Worm (Caenorhabditis elegans) whole organism, young adult: ENCODE results near the gene ccch-2.

ENCODE experiments used
- D2030.7 ChIP-seq: fragments of 200-800 bp; sonication (Bioruptor generic); IDR thresholded peaks from 2 replicates; pipeline ENCODE4 v1.3.6; 2022; ENCODE audit warnings: missing genetic modification reagents, missing genetic modification characterization, missing compliant biosample characterization
- K12H6.12 ChIP-seq: fragments of 200-800 bp; sonication (Bioruptor generic); optimal IDR thresholded peaks from 2 replicates; lab custom pipeline; 2018; ENCODE audit warnings: mild to moderate bottlenecking, missing genetic modification characterization, missing compliant biosample characterization
- chd-7 ChIP-seq: sonication (generic microtip); optimal IDR thresholded peaks from 2 replicates; lab custom pipeline; 2016; ENCODE audit warnings: mild to moderate bottlenecking, missing genetic modification characterization, moderate library complexity, missing compliant biosample characterization
- egl-18 ChIP-seq: fragments of 200-800 bp; sonication (Bioruptor generic); IDR thresholded peaks from 2 replicates; pipeline ENCODE4 v1.3.6; 2022; ENCODE audit warnings: missing genetic modification reagents, missing genetic modification characterization, missing compliant biosample characterization
- mes-4 ChIP-seq: sonication (generic microtip); optimal IDR thresholded peaks from 2 replicates; lab custom pipeline; 2016; ENCODE audit warnings: missing genotype, missing genetic modification characterization, missing compliant biosample characterization
- pbrm-1 ChIP-seq: fragments of 200-800 bp; sonication (Bioruptor generic); IDR thresholded peaks from 2 replicates; pipeline ENCODE4 v1.3.6; 2022; ENCODE audit warnings: missing genetic modification reagents, missing genetic modification characterization, missing compliant biosample characterization

DNA sequence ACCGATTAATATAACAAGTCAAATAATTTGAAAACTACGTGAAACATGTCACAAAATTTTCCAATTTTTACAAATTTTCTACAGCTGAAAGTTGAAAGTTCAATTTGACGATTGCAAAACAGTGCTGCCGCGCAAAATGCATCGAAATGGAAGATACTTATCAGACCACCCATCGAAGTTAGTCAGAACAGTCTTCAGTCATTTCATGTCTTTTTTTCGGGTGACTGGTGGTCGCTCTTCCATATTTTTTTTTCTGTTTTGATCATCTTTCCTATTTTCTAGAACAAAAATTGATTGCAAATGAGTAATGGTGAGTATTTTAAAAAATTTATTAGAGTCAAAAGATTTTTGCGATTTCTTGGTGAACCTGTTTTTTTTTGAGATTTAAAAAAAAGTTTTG, 30.9 kb upstream of the ccch-2 start, which contains the start of gene F38C2.1:
- TF ChIP-seq mes-4 (tag; lab: Kevin White, UChicago) (no peak), egl-18 (no peak), K12H6.12 (tag; lab: Kevin White, UChicago) (no peak), chd-7 (no peak), D2030.7 (no peak), pbrm-1 (GFP tag; lab: Robert Waterston, UW) (no peak)
